Worm (Caenorhabditis elegans) whole organism, L1 larva: ENCODE results near the gene C10B5.3.

Source experiments
- aly-2 ChIP-seq: fragments of 150-350 bp; optimal IDR thresholded peaks from 2 replicates; lab custom pipeline; 2014; ENCODE audit warnings: missing biosample characterization, missing genetic modification characterization
- elt-3 ChIP-seq, 6 experiments: fragments of 150-350 bp in 1 of 6; sonication (generic microtip); optimal IDR thresholded peaks; 2 replicates each; lab custom pipeline; 2017 to 2018; ENCODE audit warnings: missing biosample characterization in 6 of 6, missing genetic modification characterization in 6 of 6, inconsistent platforms in 1 of 6
- isw-1 ChIP-seq: fragments of 200-800 bp; sonication (Bioruptor generic); IDR thresholded peaks from 2 replicates; pipeline ENCODE4 v1.3.6; 2022; ENCODE audit warnings: missing genetic modification characterization, missing compliant biosample characterization
- lin-13 ChIP-seq: fragments of 150-350 bp; optimal IDR thresholded peaks from 2 replicates; lab custom pipeline; 2014; ENCODE audit warnings: missing biosample characterization, missing genetic modification reagents, missing genetic modification characterization
- lin-35 ChIP-seq, 2 experiments: fragments of 150-350 bp; optimal IDR thresholded peaks; 2 replicates each; lab custom pipeline; 2014; ENCODE audit warnings: missing biosample characterization in 2 of 2, missing genetic modification characterization in 2 of 2, missing genetic modification reagents in 2 of 2
- mep-1 ChIP-seq: fragments of 150-350 bp; optimal IDR thresholded peaks from 2 replicates; lab custom pipeline; 2014; ENCODE audit warnings: missing biosample characterization, missing genetic modification characterization
- nhr-90 ChIP-seq: sonication (generic microtip); optimal IDR thresholded peaks from 2 replicates; lab custom pipeline; 2016; ENCODE audit warnings: mild to moderate bottlenecking, missing genetic modification characterization, missing compliant biosample characterization; ENCODE audit not compliant: poor library complexity
- pqm-1 ChIP-seq: sonication (generic microtip); optimal IDR thresholded peaks from 3 replicates; lab custom pipeline; 2017; ENCODE audit warnings: missing biosample characterization, missing genetic modification characterization
- snu-23 ChIP-seq: sonication (generic microtip); optimal IDR thresholded peaks from 2 replicates; lab custom pipeline; 2016; ENCODE audit warnings: missing genetic modification characterization, missing compliant biosample characterization
- unc-130 ChIP-seq: fragments of 150-350 bp; optimal IDR thresholded peaks from 2 replicates; lab custom pipeline; 2017; ENCODE audit warnings: missing biosample characterization, missing genetic modification characterization, inconsistent platforms

DNA sequence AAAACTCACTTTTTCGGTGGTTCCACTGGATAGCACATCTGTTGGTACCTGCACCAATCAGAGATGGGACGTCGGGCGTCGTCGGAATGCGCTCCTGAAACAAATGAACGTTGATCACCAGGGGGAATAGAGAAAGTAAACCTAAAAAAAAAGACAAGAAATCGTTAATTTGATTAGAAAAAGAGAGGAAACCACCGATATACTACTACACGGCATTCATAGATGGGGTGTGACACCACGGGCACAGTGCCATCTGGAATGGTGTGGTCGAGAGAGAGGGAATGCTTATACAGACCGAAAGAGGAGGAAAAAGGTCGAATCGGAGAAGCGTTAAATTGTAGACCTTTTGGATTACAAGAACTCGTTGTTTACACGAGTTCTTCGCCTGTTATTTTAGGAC lies at the start of gene C10B5.3:
- TF ChIP-seq lin-13 (GFP tag; lab: Kevin White, UChicago) (no peak), mep-1 (no peak), unc-130 (no peak), pqm-1 (tag; lab: Kevin White, UChicago) (no peak), aly-2 (tag; lab: Kevin White, UChicago) (no peak), nhr-90 (no peak), lin-35 (GFP tag; optimal IDR thresholded peaks at IDR 0.05; lab: Kevin White, UChicago) (no peak), elt-3 (tag; optimal IDR thresholded peaks at IDR 0.05; lab: Kevin White, UChicago) (no peak), isw-1 (no peak), snu-23 (no peak)
